Worm (Caenorhabditis elegans) whole organism, L4 larva: Measurements from ENCODE around the gene C15H11.1.
A peak's percentile ranks its signal among the peaks of the same experiment; 100 is the strongest.

Experiments used
- F26F4.8 ChIP-seq: fragments of 200-800 bp; sonication (Bioruptor generic); conservative IDR thresholded peaks from 2 replicates; pipeline ENCODE4 v1.3.6; 2022; ENCODE audit warnings: missing genetic modification characterization, missing compliant biosample characterization
- F37D6.2 ChIP-seq: sonication (generic microtip); optimal IDR thresholded peaks from 2 replicates; lab custom pipeline; 2016; ENCODE audit warnings: mild to moderate bottlenecking, missing genetic modification characterization, missing compliant biosample characterization
- F49E8.2 ChIP-seq: sonication (generic microtip); optimal IDR thresholded peaks from 2 replicates; lab custom pipeline; 2016; ENCODE audit warnings: missing compliant biosample characterization, mild to moderate bottlenecking, missing genetic modification characterization, borderline replicate concordance
- R02D3.7 ChIP-seq: fragments of 150-350 bp; sonication (generic microtip); optimal IDR thresholded peaks from 3 replicates; lab custom pipeline; 2014; ENCODE audit warnings: missing biosample characterization, missing genetic modification characterization
- Y105C5A.15 ChIP-seq: fragments of 200-800 bp; sonication (Bioruptor generic); IDR thresholded peaks from 2 replicates; pipeline ENCODE4 v1.3.6; 2022; ENCODE audit warnings: missing genetic modification characterization, missing compliant biosample characterization
- Y48G9A.11 ChIP-seq: fragments of 200-800 bp; sonication (Bioruptor generic); IDR thresholded peaks from 2 replicates; pipeline ENCODE4 v1.3.6; 2022; ENCODE audit warnings: missing genetic modification reagents, missing genetic modification characterization, missing compliant biosample characterization
- Y5F2A.4 ChIP-seq: fragments of 200-800 bp; sonication (Bioruptor generic); optimal IDR thresholded peaks from 2 replicates; lab custom pipeline; 2018; ENCODE audit warnings: mild to moderate bottlenecking, missing genetic modification characterization, missing compliant biosample characterization
- arid-1 ChIP-seq: fragments of 200-800 bp; sonication (Bioruptor generic); conservative IDR thresholded peaks from 2 replicates; pipeline ENCODE4 v1.3.6; 2022; ENCODE audit warnings: missing genetic modification reagents, missing genetic modification characterization, missing compliant biosample characterization
- ctbp-1 ChIP-seq: fragments of 200-800 bp; sonication (Bioruptor generic); IDR thresholded peaks from 2 replicates; pipeline ENCODE4 v1.3.6; 2022; ENCODE audit warnings: missing genetic modification reagents, missing genetic modification characterization, missing compliant biosample characterization
- daf-12 ChIP-seq: fragments of 150-350 bp; optimal IDR thresholded peaks from 2 replicates; lab custom pipeline; 2014; ENCODE audit warnings: missing biosample characterization, missing genetic modification reagents, missing genetic modification characterization
- dmd-8 ChIP-seq: fragments of 200-800 bp; sonication (Bioruptor generic); IDR thresholded peaks from 2 replicates; pipeline ENCODE4 v1.3.6; 2022; ENCODE audit warnings: missing genetic modification characterization, missing compliant biosample characterization
- dmd-9 ChIP-seq: fragments of 200-800 bp; sonication (Bioruptor generic); IDR thresholded peaks from 2 replicates; pipeline ENCODE4 v1.3.6; 2022; ENCODE audit warnings: missing genetic modification reagents, missing genetic modification characterization, missing compliant biosample characterization
- egl-27 ChIP-seq: sonication (generic microtip); optimal IDR thresholded peaks from 3 replicates; lab custom pipeline; 2017; ENCODE audit warnings: missing biosample characterization, missing genetic modification reagents, missing genetic modification characterization
- fkh-10 ChIP-seq: fragments of 150-350 bp; optimal IDR thresholded peaks from 2 replicates; lab custom pipeline; 2014; ENCODE audit warnings: missing biosample characterization, missing genetic modification reagents, missing genetic modification characterization
- fos-1 ChIP-seq: fragments of 150-350 bp; optimal IDR thresholded peaks from 2 replicates; lab custom pipeline; 2014; ENCODE audit warnings: missing biosample characterization, missing genetic modification characterization
- hif-1 ChIP-seq, 2 experiments: sonication (generic microtip); optimal IDR thresholded peaks; 2 replicates each; lab custom pipeline; 2016 to 2017; ENCODE audit warnings: missing compliant biosample characterization in 2 of 2, missing genetic modification characterization in 2 of 2, missing genetic modification reagents in 2 of 2, missing genotype in 2 of 2, mild to moderate bottlenecking in 1 of 2
- hlh-11 ChIP-seq: fragments of 200-800 bp; sonication (Bioruptor generic); optimal IDR thresholded peaks from 2 replicates; lab custom pipeline; 2018; ENCODE audit warnings: mild to moderate bottlenecking, missing genetic modification characterization, missing compliant biosample characterization
- jun-1 ChIP-seq: fragments of 150-350 bp; optimal IDR thresholded peaks from 2 replicates; lab custom pipeline; 2014; ENCODE audit warnings: missing biosample characterization, missing genetic modification reagents, missing genetic modification characterization
- lim-7 ChIP-seq: fragments of 200-800 bp; sonication (Bioruptor generic); IDR thresholded peaks from 2 replicates; pipeline ENCODE4 v1.3.6; 2022; ENCODE audit warnings: missing genetic modification characterization, missing compliant biosample characterization
- lin-13 ChIP-seq: fragments of 150-350 bp; optimal IDR thresholded peaks from 2 replicates; lab custom pipeline; 2014; ENCODE audit warnings: missing biosample characterization, missing genetic modification reagents, missing genetic modification characterization
- lin-39 ChIP-seq: fragments of 150-350 bp; optimal IDR thresholded peaks from 2 replicates; lab custom pipeline; 2014; ENCODE audit warnings: missing biosample characterization, missing genetic modification reagents, missing genetic modification characterization
- lir-3 ChIP-seq: sonication (generic microtip); optimal IDR thresholded peaks from 2 replicates; lab custom pipeline; 2016; ENCODE audit warnings: mild to moderate bottlenecking, missing genetic modification characterization, missing compliant biosample characterization
- madf-5 ChIP-seq, 2 experiments: fragments of 200-800 bp; sonication (Bioruptor generic); IDR thresholded peaks; 2 replicates each; pipeline ENCODE4 v1.3.6; 2022; ENCODE audit warnings: missing compliant biosample characterization in 2 of 2, missing genetic modification characterization in 2 of 2
- mdl-1 ChIP-seq, 2 experiments: fragments of 150-350 bp in 1 of 2; sonication (generic microtip) in 1 of 2; optimal IDR thresholded peaks; 2 replicates each; lab custom pipeline; 2014 to 2017; ENCODE audit warnings: missing biosample characterization in 2 of 2, missing genetic modification characterization in 2 of 2
- mep-1 ChIP-seq: fragments of 150-350 bp; sonication (generic microtip); optimal IDR thresholded peaks from 3 replicates; lab custom pipeline; 2014; ENCODE audit warnings: missing biosample characterization, missing genetic modification characterization
- mes-2 ChIP-seq: sonication (generic microtip); optimal IDR thresholded peaks from 2 replicates; lab custom pipeline; 2016; ENCODE audit warnings: missing genotype, mild to moderate bottlenecking, missing genetic modification characterization, missing compliant biosample characterization; ENCODE audit not compliant: poor library complexity, severe bottlenecking
- mxl-2 ChIP-seq: fragments of 200-800 bp; sonication (Bioruptor generic); conservative IDR thresholded peaks from 2 replicates; pipeline ENCODE4 v1.3.6; 2022; ENCODE audit warnings: missing genetic modification reagents, missing genetic modification characterization, missing compliant biosample characterization
- mxl-3 ChIP-seq: fragments of 200-800 bp; sonication (Bioruptor generic); optimal IDR thresholded peaks from 2 replicates; lab custom pipeline; 2018; ENCODE audit warnings: mild to moderate bottlenecking, missing genetic modification characterization, missing compliant biosample characterization
- nhr-10 ChIP-seq: fragments of 150-350 bp; optimal IDR thresholded peaks from 2 replicates; lab custom pipeline; 2014; ENCODE audit warnings: missing biosample characterization, missing genetic modification characterization
- nhr-11 ChIP-seq: fragments of 150-350 bp; optimal IDR thresholded peaks from 2 replicates; lab custom pipeline; 2014; ENCODE audit warnings: missing biosample characterization, missing genetic modification characterization
- nhr-111 ChIP-seq: fragments of 200-800 bp; sonication (Bioruptor generic); optimal IDR thresholded peaks from 2 replicates; lab custom pipeline; 2018; ENCODE audit warnings: mild to moderate bottlenecking, missing genetic modification characterization, missing compliant biosample characterization
- nhr-237 ChIP-seq: sonication (generic microtip); optimal IDR thresholded peaks from 2 replicates; lab custom pipeline; 2017; ENCODE audit warnings: missing biosample characterization, missing genetic modification characterization
- nhr-25 ChIP-seq: sonication (generic microtip); optimal IDR thresholded peaks from 2 replicates; lab custom pipeline; 2017; ENCODE audit warnings: missing genetic modification characterization, mild to moderate bottlenecking, missing compliant biosample characterization, antibody characterized with exemption, moderate library complexity, borderline replicate concordance; ENCODE audit not compliant: insufficient read depth
- nhr-28 ChIP-seq: fragments of 150-350 bp; optimal IDR thresholded peaks from 2 replicates; lab custom pipeline; 2014; ENCODE audit warnings: missing biosample characterization, missing genetic modification characterization
- nhr-41 ChIP-seq: fragments of 200-800 bp; sonication (Bioruptor generic); IDR thresholded peaks from 2 replicates; pipeline ENCODE4 v1.3.6; 2022; ENCODE audit warnings: missing genetic modification reagents, missing genetic modification characterization, missing compliant biosample characterization
- nhr-42 ChIP-seq: fragments of 200-800 bp; sonication (Bioruptor generic); IDR thresholded peaks from 2 replicates; pipeline ENCODE4 v1.3.6; 2022; ENCODE audit warnings: missing genetic modification characterization, missing compliant biosample characterization
- nhr-6 ChIP-seq: fragments of 150-350 bp; optimal IDR thresholded peaks from 2 replicates; lab custom pipeline; 2014; ENCODE audit warnings: missing biosample characterization, missing genetic modification characterization
- nhr-76 ChIP-seq: fragments of 150-350 bp; optimal IDR thresholded peaks from 2 replicates; lab custom pipeline; 2014; ENCODE audit warnings: missing biosample characterization, missing genetic modification characterization
- nhr-77 ChIP-seq: fragments of 150-350 bp; optimal IDR thresholded peaks from 2 replicates; lab custom pipeline; 2014; ENCODE audit warnings: missing biosample characterization, missing genetic modification characterization
- pha-4 ChIP-seq, 2 experiments: fragments of 150-350 bp in 1 of 2; fragments of 200-800 bp in 1 of 2; sonication (Bioruptor generic) in 1 of 2; IDR thresholded peaks in 1 of 2; optimal IDR thresholded peaks in 1 of 2; 2 replicates each; pipeline versions ENCODE4 v1.3.6 to Lab custom; 2014 to 2022; ENCODE audit warnings: missing genetic modification characterization in 2 of 2, missing genetic modification reagents in 2 of 2, missing biosample characterization in 1 of 2, missing compliant biosample characterization in 1 of 2
- set-16 ChIP-seq: fragments of 200-800 bp; sonication (Bioruptor generic); IDR thresholded peaks from 2 replicates; pipeline ENCODE4 v1.3.6; 2022; ENCODE audit warnings: missing genetic modification reagents, missing genetic modification characterization, missing compliant biosample characterization
- snpc-1.2 ChIP-seq: fragments of 200-800 bp; sonication (Bioruptor generic); IDR thresholded peaks from 2 replicates; pipeline ENCODE4 v1.3.6; 2022; ENCODE audit warnings: missing genetic modification reagents, missing genetic modification characterization, missing compliant biosample characterization
- snpc-4 ChIP-seq: fragments of 150-350 bp; optimal IDR thresholded peaks from 2 replicates; lab custom pipeline; 2014; ENCODE audit warnings: missing biosample characterization, missing genetic modification characterization
- spr-1 ChIP-seq: sonication (generic microtip); optimal IDR thresholded peaks from 2 replicates; lab custom pipeline; 2016; ENCODE audit warnings: mild to moderate bottlenecking, missing genetic modification characterization, missing compliant biosample characterization
- spr-3 ChIP-seq: fragments of 200-800 bp; sonication (Bioruptor generic); optimal IDR thresholded peaks from 2 replicates; lab custom pipeline; 2018; ENCODE audit warnings: mild to moderate bottlenecking, missing genetic modification characterization, missing compliant biosample characterization
- unc-130 ChIP-seq: sonication (generic microtip); optimal IDR thresholded peaks from 2 replicates; lab custom pipeline; 2016; ENCODE audit warnings: missing genetic modification reagents, missing genetic modification characterization, missing compliant biosample characterization
- unc-39 ChIP-seq: sonication (generic microtip); optimal IDR thresholded peaks from 2 replicates; lab custom pipeline; 2017; ENCODE audit warnings: missing biosample characterization, missing genetic modification characterization
- unc-62 ChIP-seq, 3 experiments: fragments of 150-350 bp in 1 of 3; sonication (generic microtip); optimal IDR thresholded peaks in 2 of 3; peaks in 1 of 3; 1 replicate in 1 of 3; 2 replicates in 2 of 3; lab custom pipeline; 2014 to 2017; ENCODE audit warnings: missing biosample characterization in 3 of 3, missing genetic modification characterization in 3 of 3, missing genetic modification reagents in 3 of 3, missing genotype in 1 of 3
- vab-7 ChIP-seq: fragments of 200-800 bp; sonication (Bioruptor generic); IDR thresholded peaks from 2 replicates; pipeline ENCODE4 v1.3.6; 2022; ENCODE audit warnings: missing genetic modification reagents, missing genetic modification characterization, missing compliant biosample characterization
- ztf-7 ChIP-seq: fragments of 150-350 bp; optimal IDR thresholded peaks from 2 replicates; lab custom pipeline; 2014; ENCODE audit warnings: missing biosample characterization, missing genetic modification characterization

The C15H11.1 gene

DNA sequence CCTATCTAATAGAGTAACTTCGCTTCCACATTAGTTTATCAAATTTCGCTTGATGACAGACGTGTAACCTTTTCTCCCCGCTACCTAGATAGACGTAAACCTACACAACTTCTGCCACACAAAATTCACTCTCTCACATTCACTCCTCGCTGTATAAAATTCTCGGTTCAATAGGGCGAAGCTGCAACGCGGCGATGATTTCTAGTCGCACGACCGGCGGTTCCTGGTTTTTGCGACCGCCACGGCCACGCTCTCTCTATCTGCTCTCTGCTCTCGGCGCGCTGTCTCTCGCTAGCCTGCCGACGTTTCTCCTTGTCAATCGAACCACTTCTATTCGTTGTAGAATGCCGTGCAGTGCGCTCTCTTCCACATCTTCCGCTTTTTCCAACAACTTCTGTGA lies 42.7 kb upstream of the C15H11.1 start (continued):
- TF ChIP-seq nhr-11 (peak; percentile 84), unc-39 (tag; lab: Kevin White, UChicago) (no peak), lir-3 (tag; lab: Kevin White, UChicago) (no peak), nhr-111 (GFP tag; lab: Kevin White, UChicago) (no peak), mes-2 (tag; lab: Kevin White, UChicago) (peak; percentile 84), snpc-4 (tag; lab: Kevin White, UChicago) (no peak), spr-1 (tag; lab: Kevin White, UChicago) (peak; percentile 42), F49E8.2 (no peak), arid-1 (GFP tag; lab: Robert Waterston, UW) (0 out of 2 replicates have a peak, but pooled peaks have one; percentile 5), unc-62 (GFP tag; optimal IDR thresholded peaks at IDR 0.05 in 1 of 2; lab: Kevin White, UChicago) (no peak), unc-62 (tag; optimal IDR thresholded peaks at IDR 0.05; lab: Kevin White, UChicago) (no peak), fos-1 (tag; lab: Kevin White, UChicago) (no peak), nhr-10 (peak; percentile 59), lin-13 (GFP tag; lab: Kevin White, UChicago) (peak; percentile 87), nhr-6 (tag; lab: Kevin White, UChicago) (peak; percentile 98), Y105C5A.15 (GFP tag; lab: Robert Waterston, UW) (no peak), dmd-9 (GFP tag; lab: Robert Waterston, UW) (peak; percentile 63; the same call in 1 of the 2 replicates), ctbp-1 (GFP tag; lab: Robert Waterston, UW) (peak; percentile 62; the same call in 1 of the 2 replicates), nhr-28 (tag; lab: Kevin White, UChicago) (peak; percentile 88), lim-7 (GFP tag; lab: Robert Waterston, UW) (0 out of 2 replicates have a peak, but pooled peaks have one; percentile 40), Y48G9A.11 (GFP tag; lab: Robert Waterston, UW) (no peak), nhr-25 (tag; lab: Kevin White, UChicago) (peak; percentile 4), lin-39 (no peak), jun-1 (tag; lab: Kevin White, UChicago) (peak; percentile 40), mxl-2 (GFP tag; lab: Robert Waterston, UW) (no peak), hlh-11 (tag; lab: Kevin White, UChicago) (peak; percentile 90), egl-27 (tag; lab: Kevin White, UChicago) (no peak), F37D6.2 (peak; percentile 22), madf-5 (GFP tag; IDR thresholded peaks at IDR 0.05; lab: Robert Waterston, UW) (no peak), nhr-76 (tag; lab: Kevin White, UChicago) (no peak), nhr-77 (tag; lab: Kevin White, UChicago) (peak; percentile 87), Y5F2A.4 (GFP tag; lab: Kevin White, UChicago) (no peak), vab-7 (GFP tag; lab: Robert Waterston, UW) (peak; percentile 70), mep-1 (tag; lab: Kevin White, UChicago) (peak; percentile 93), R02D3.7 (tag; lab: Kevin White, UChicago) (no peak), snpc-1.2 (no peak), mxl-3 (peak; percentile 96), daf-12 (tag; lab: Kevin White, UChicago) (no peak), unc-130 (GFP tag; lab: Kevin White, UChicago) (no peak), nhr-42 (GFP tag; lab: Robert Waterston, UW) (0 out of 2 replicates have a peak, but pooled peaks have one; percentile 51), spr-3 (GFP tag; lab: Kevin White, UChicago) (no peak), hif-1 (tag; optimal IDR thresholded peaks at IDR 0.05; lab: Kevin White, UChicago) (peak in 1 of 2 experiments; percentile 70), nhr-41 (GFP tag; lab: Robert Waterston, UW) (0 out of 2 replicates have a peak, but pooled peaks have one; percentile 40), set-16 (GFP tag; lab: Robert Waterston, UW) (peak; percentile 94), dmd-8 (GFP tag; lab: Robert Waterston, UW) (no peak), pha-4 (GFP tag; IDR thresholded peaks at IDR 0.05; lab: Robert Waterston, UW) (peak; percentile 11; the same call in 1 of the 2 replicates), pha-4 (tag; optimal IDR thresholded peaks at IDR 0.05; lab: Kevin White, UChicago) (no peak), ztf-7 (tag; lab: Kevin White, UChicago) (no peak), fkh-10 (GFP tag; lab: Kevin White, UChicago) (peak; percentile 35), F26F4.8 (GFP tag; lab: Robert Waterston, UW) (no peak), nhr-237 (no peak), mdl-1 (tag; optimal IDR thresholded peaks at IDR 0.05; lab: Kevin White, UChicago) (peak; percentile 23 to 70)
